Fruit fly (Drosophila melanogaster): ENCODE measurements around the gene emc.

The emc gene

DNA sequence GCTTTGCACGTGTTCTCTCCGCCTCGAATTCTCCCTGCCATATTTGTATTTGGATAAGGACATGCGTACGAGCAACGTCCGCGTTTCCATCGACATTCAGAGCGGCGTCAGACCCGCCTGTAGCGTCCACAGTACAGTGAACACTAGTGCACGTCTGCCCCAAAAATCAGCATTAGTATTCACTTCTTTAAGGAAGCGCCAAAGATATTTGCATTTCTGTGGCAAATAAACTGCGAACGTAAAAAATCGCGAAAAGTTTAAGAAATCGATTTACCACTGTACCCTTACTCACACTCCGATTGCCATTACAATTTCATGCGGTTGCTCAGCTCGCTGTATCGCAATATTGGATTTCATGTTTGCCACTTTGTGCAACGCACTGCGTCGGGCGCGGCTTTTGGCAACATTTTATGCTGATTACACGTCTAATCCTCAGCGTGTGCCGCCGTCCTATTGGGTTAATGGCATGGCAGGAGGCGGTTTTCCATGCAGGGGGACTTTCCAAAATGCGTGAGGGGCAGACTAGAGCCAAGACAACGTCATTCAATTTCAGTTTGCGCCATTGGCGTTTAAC is 53.6 kb downstream of the emc start (continued):
- TF ChIP-seq Gug (GFP tag; IDR thresholded peaks at IDR 0.05) (peak; percentile 94), CG12769 (tag; optimal IDR thresholded peaks at IDR 0.05) (peak; percentile 96), otp (GFP tag; IDR thresholded peaks at IDR 0.05) (peak; percentile 92), Ptx1 (GFP tag; IDR thresholded peaks at IDR 0.05) (peak; percentile 92), CG10462 (GFP tag; optimal IDR thresholded peaks at IDR 0.05) (peak; percentile 63), CG14710 (tag; optimal IDR thresholded peaks at IDR 0.05) (peak; percentile 55), CG4854 (GFP tag; optimal IDR thresholded peaks at IDR 0.05) (peak; percentile 67), CG6683 (GFP tag; optimal IDR thresholded peaks at IDR 0.05) (peak; percentile 75), Lhr (GFP tag; optimal IDR thresholded peaks at IDR 0.05) (peak; percentile 62), Dbx (GFP tag; IDR thresholded peaks at IDR 0.05) (peak; percentile 91), sr (GFP tag; IDR thresholded peaks at IDR 0.05) (peak; percentile 83; the same call in 2 of the 3 replicates), crc (GFP tag; optimal IDR thresholded peaks at IDR 0.05) (peak; percentile 75), BEAF-32 (GFP tag; optimal IDR thresholded peaks at IDR 0.05) (no peak), ap (GFP tag; IDR thresholded peaks at IDR 0.05) (peak; percentile 82), org-1 (GFP tag; optimal IDR thresholded peaks at IDR 0.05) (peak; percentile 88), E2f2 (GFP tag; IDR thresholded peaks at IDR 0.05) (peak; percentile 59; the same call in 1 of the 2 replicates), CG17361 (GFP tag; IDR thresholded peaks at IDR 0.05) (peak; percentile 70), klu (GFP tag; IDR thresholded peaks at IDR 0.05) (peak; percentile 83), CG9609 (GFP tag; optimal IDR thresholded peaks at IDR 0.05) (peak; percentile 80), CG18764 (GFP tag; optimal IDR thresholded peaks at IDR 0.05) (peak; percentile 75), Chrac-16 (GFP tag; optimal IDR thresholded peaks at IDR 0.05) (peak; percentile 84), CG17385 (GFP tag; optimal IDR thresholded peaks at IDR 0.05) (peak; percentile 85), wdn (GFP tag; IDR thresholded peaks at IDR 0.05) (peak; percentile 86), zfh2 (GFP tag; optimal IDR thresholded peaks at IDR 0.05) (peak; percentile 67), ssp (GFP tag; IDR thresholded peaks at IDR 0.05) (peak; percentile 80), CG16813 (GFP tag; IDR thresholded peaks at IDR 0.05; ENCODE audit: partially characterized antibody) (no peak), CG7372 (GFP tag; IDR thresholded peaks at IDR 0.05) (peak; percentile 84), Nf-YA (GFP tag; IDR thresholded peaks at IDR 0.05) (peak; percentile 77), chinmo (GFP tag; IDR thresholded peaks at IDR 0.05; ENCODE audit: partially characterized antibody) (no peak), Usf (GFP tag; optimal IDR thresholded peaks at IDR 0.05) (peak; percentile 58), seq (GFP tag; IDR thresholded peaks at IDR 0.05) (peak; percentile 89), CG31441 (GFP tag; IDR thresholded peaks at IDR 0.05) (peak; percentile 77), CG4404 (GFP tag; IDR thresholded peaks at IDR 0.05) (peak; percentile 83), CG10366 (GFP tag; IDR thresholded peaks at IDR 0.05) (peak; percentile 93), CG11456 (GFP tag; IDR thresholded peaks at IDR 0.05) (peak; percentile 94), crp (GFP tag; optimal IDR thresholded peaks at IDR 0.05) (peak in 1 of 2 experiments; percentile 33), Hr51 (GFP tag; optimal IDR thresholded peaks at IDR 0.05) (peak; percentile 86 to 87), CG3281 (GFP tag; optimal IDR thresholded peaks at IDR 0.05) (peak; percentile 79), Dref (GFP tag; IDR thresholded peaks at IDR 0.05) (peak; percentile 30; the same call in 1 of the 2 replicates), CG4820 (GFP tag; optimal IDR thresholded peaks at IDR 0.05) (peak; percentile 88), CkIIα-i1 (GFP tag; IDR thresholded peaks at IDR 0.05) (no peak), emc (GFP tag; optimal IDR thresholded peaks at IDR 0.05) (peak; percentile 68), ewg (GFP tag; optimal IDR thresholded peaks at IDR 0.05) (peak; percentile 93), CG11696 (GFP tag; IDR thresholded peaks at IDR 0.05) (peak; percentile 78), Elba2 (GFP tag; optimal IDR thresholded peaks at IDR 0.05) (no peak), slp2 (GFP tag; optimal IDR thresholded peaks at IDR 0.05) (peak; percentile 87), CG2120 (GFP tag; optimal IDR thresholded peaks at IDR 0.05) (peak; percentile 90), pita (GFP tag; optimal IDR thresholded peaks at IDR 0.05) (no peak), oc (tag; optimal IDR thresholded peaks at IDR 0.05) (peak; percentile 90), esg (GFP tag; conservative IDR thresholded peaks at IDR 0.05) (peak; percentile 90), kay (GFP tag; optimal IDR thresholded peaks at IDR 0.05) (peak; percentile 78)
